Fruit fly (Drosophila melanogaster): ENCODE data around the gene CG6999.

- no peak for TF ChIP-seq CG3032 (tag; optimal IDR thresholded peaks at IDR 0.05)
- no peak for TF ChIP-seq CG6276 (GFP tag; optimal IDR thresholded peaks at IDR 0.05)
Observed at dm6 chrX:9127264-9128011, 39.3 kb downstream of the CG6999 start.

Measured in whole organism, prepupa.